Worm (Caenorhabditis elegans): Measurements from ENCODE around the gene scl-24.

DNA sequence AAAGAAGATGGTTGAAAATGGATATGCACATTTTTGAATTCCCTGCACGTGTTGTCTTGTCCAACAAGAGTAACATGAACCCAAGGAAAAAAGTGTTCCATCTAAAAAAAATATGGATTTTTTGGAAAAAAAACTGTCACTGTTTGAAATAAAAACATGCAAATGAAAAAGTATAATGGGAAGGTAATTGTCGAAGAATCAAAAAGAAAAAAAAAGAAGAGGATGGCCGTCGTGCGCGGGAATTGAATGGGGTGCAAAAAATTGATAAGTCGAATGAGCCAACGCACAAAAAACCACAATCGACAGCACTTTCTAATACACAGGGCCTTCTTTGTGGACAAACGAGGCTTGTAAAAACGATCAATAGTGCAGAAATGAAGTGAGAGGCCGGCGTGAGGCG is 7.6 kb downstream of the scl-24 start, which contains the start of gene fbxa-102:
- TF ChIP-seq hlh-17 (GFP tag; optimal IDR thresholded peaks at IDR 0.05; ENCODE audit: borderline replicate concordance): no peak
- TF ChIP-seq unc-130 (tag; optimal IDR thresholded peaks at IDR 0.05): no peak
- TF ChIP-seq ceh-82 (tag; optimal IDR thresholded peaks at IDR 0.05): no peak
- no peak for TF ChIP-seq egl-27 (tag; optimal IDR thresholded peaks at IDR 0.05)

All from whole organism, L1 larva.